Fruit fly (Drosophila melanogaster) whole organism, embryonic: ENCODE results near the gene Piezo.

Experiments
- Bgb ChIP-seq: fragments of 200-800 bp; sonication (Bioruptor generic); IDR thresholded peaks from 2 replicates; pipeline ENCODE4 v1.3.6; 2022; ENCODE audit warnings: missing biosample characterization, missing genetic modification characterization; ENCODE audit not compliant: partially characterized antibody
- CG10209 ChIP-seq: fragments of 200-800 bp; sonication (Bioruptor generic); optimal IDR thresholded peaks from 3 replicates; lab custom pipeline; 2017; ENCODE audit warnings: missing biosample characterization, mild to moderate bottlenecking, missing genetic modification characterization, missing genetic modification reagents
- CG10543 ChIP-seq: fragments of 200-800 bp; sonication (Bioruptor generic); optimal IDR thresholded peaks from 3 replicates; lab custom pipeline; 2017; ENCODE audit warnings: missing biosample characterization, mild to moderate bottlenecking, missing genetic modification characterization, moderate library complexity
- CG12769 ChIP-seq: fragments of 200-800 bp; sonication (Bioruptor generic); optimal IDR thresholded peaks from 2 replicates; lab custom pipeline; 2019; ENCODE audit warnings: missing biosample characterization, mild to moderate bottlenecking, missing genetic modification characterization, moderate library complexity
- CG13424 ChIP-seq: fragments of 200-800 bp; sonication (Bioruptor generic); optimal IDR thresholded peaks from 2 replicates; lab custom pipeline; 2019; ENCODE audit warnings: missing biosample characterization, mild to moderate bottlenecking, missing genetic modification characterization, moderate library complexity
- CG1529 ChIP-seq: fragments of 200-800 bp; sonication (Bioruptor generic); optimal IDR thresholded peaks from 3 replicates; lab custom pipeline; 2018; ENCODE audit warnings: missing biosample characterization, missing genetic modification characterization
- CG1603 ChIP-seq: fragments of 200-800 bp; sonication (Bioruptor generic); optimal IDR thresholded peaks from 2 replicates; lab custom pipeline; 2019; ENCODE audit warnings: missing biosample characterization, mild to moderate bottlenecking, missing genetic modification characterization, moderate library complexity
- CG16779 ChIP-seq: fragments of 200-800 bp; sonication (Bioruptor generic); IDR thresholded peaks from 2 replicates; pipeline ENCODE4 v1.3.6; 2022; ENCODE audit warnings: missing biosample characterization, missing genetic modification characterization
- CG17361 ChIP-seq: fragments of 200-800 bp; sonication (Bioruptor generic); IDR thresholded peaks from 3 replicates; pipeline ENCODE4 v1.3.6; 2022; ENCODE audit warnings: missing biosample characterization, missing genetic modification characterization
- CG2120 ChIP-seq: fragments of 200-800 bp; sonication (Bioruptor generic); optimal IDR thresholded peaks from 3 replicates; lab custom pipeline; 2016; ENCODE audit warnings: missing biosample characterization, missing genetic modification characterization
- CG2129 ChIP-seq: fragments of 200-800 bp; sonication (Bioruptor generic); IDR thresholded peaks from 2 replicates; pipeline ENCODE4 v1.3.6; 2022; ENCODE audit warnings: missing biosample characterization, missing genetic modification characterization; ENCODE audit not compliant: partially characterized antibody
- CG31365 ChIP-seq: fragments of 200-800 bp; sonication (Bioruptor generic); optimal IDR thresholded peaks from 2 replicates; lab custom pipeline; 2018; ENCODE audit warnings: missing biosample characterization, mild to moderate bottlenecking, missing genetic modification characterization
- CG3847 ChIP-seq: fragments of 200-800 bp; sonication (Bioruptor generic); IDR thresholded peaks from 2 replicates; pipeline ENCODE4 v1.3.6; 2022; ENCODE audit warnings: missing biosample characterization, missing genetic modification characterization
- CG42726 ChIP-seq: fragments of 200-800 bp; sonication (Bioruptor generic); IDR thresholded peaks from 2 replicates; pipeline ENCODE4 v1.3.6; 2022; ENCODE audit warnings: missing biosample characterization, missing genetic modification characterization; ENCODE audit not compliant: partially characterized antibody
- CG5180 ChIP-seq: fragments of 200-800 bp; sonication (Bioruptor generic); optimal IDR thresholded peaks from 3 replicates; lab custom pipeline; 2017; ENCODE audit warnings: missing biosample characterization, missing genetic modification characterization, mild to moderate bottlenecking, moderate library complexity, missing genetic modification reagents
- CG6683 ChIP-seq: fragments of 200-800 bp; sonication (Bioruptor generic); optimal IDR thresholded peaks from 2 replicates; lab custom pipeline; 2017; ENCODE audit warnings: missing biosample characterization, mild to moderate bottlenecking, missing genetic modification characterization, missing genetic modification reagents
- CG6791 ChIP-seq: fragments of 200-800 bp; sonication (Bioruptor generic); IDR thresholded peaks from 3 replicates; pipeline ENCODE4 v1.3.6; 2022; ENCODE audit warnings: missing biosample characterization, missing genetic modification characterization; ENCODE audit not compliant: partially characterized antibody
- CG6813 ChIP-seq: fragments of 200-800 bp; sonication (Bioruptor generic); optimal IDR thresholded peaks from 2 replicates; lab custom pipeline; 2017; ENCODE audit warnings: missing biosample characterization, missing genetic modification characterization, mild to moderate bottlenecking, moderate library complexity, missing genetic modification reagents
- CG7963 ChIP-seq: fragments of 200-800 bp; sonication (Bioruptor generic); IDR thresholded peaks from 3 replicates; pipeline ENCODE4 v1.3.6; 2022; ENCODE audit warnings: missing biosample characterization, missing genetic modification characterization; ENCODE audit not compliant: partially characterized antibody
- CG9797 ChIP-seq: fragments of 200-800 bp; sonication (Bioruptor generic); optimal IDR thresholded peaks from 3 replicates; lab custom pipeline; 2018; ENCODE audit warnings: missing biosample characterization, mild to moderate bottlenecking, missing genetic modification characterization
- CTCF ChIP-seq: fragments of 200-800 bp; sonication (Bioruptor generic); optimal IDR thresholded peaks from 2 replicates; lab custom pipeline; 2017; ENCODE audit warnings: missing biosample characterization, mild to moderate bottlenecking, missing genetic modification characterization, moderate library complexity
- D19B ChIP-seq: fragments of 200-800 bp; sonication (Bioruptor generic); optimal IDR thresholded peaks from 2 replicates; lab custom pipeline; 2017; ENCODE audit warnings: missing biosample characterization, mild to moderate bottlenecking, missing genetic modification characterization
- HLHmδ ChIP-seq: fragments of 200-800 bp; sonication (Bioruptor generic); optimal IDR thresholded peaks from 2 replicates; lab custom pipeline; 2018; ENCODE audit warnings: missing biosample characterization, mild to moderate bottlenecking, missing genetic modification characterization, moderate library complexity
- Jarid2 ChIP-seq: fragments of 200-800 bp; sonication (Bioruptor generic); optimal IDR thresholded peaks from 3 replicates; lab custom pipeline; 2017; ENCODE audit warnings: mild to moderate bottlenecking, missing biosample characterization, missing genetic modification reagents, missing genetic modification characterization
- Opbp ChIP-seq: fragments of 200-800 bp; sonication (Bioruptor generic); IDR thresholded peaks from 3 replicates; pipeline ENCODE4 v1.3.6; 2022; ENCODE audit warnings: missing biosample characterization, missing genetic modification characterization; ENCODE audit not compliant: partially characterized antibody
- Ssrp ChIP-seq: fragments of 200-800 bp; sonication (Bioruptor generic); optimal IDR thresholded peaks from 2 replicates; lab custom pipeline; 2018; ENCODE audit warnings: missing biosample characterization, mild to moderate bottlenecking, missing genetic modification characterization, moderate library complexity
- amos ChIP-seq: fragments of 200-800 bp; sonication (Bioruptor generic); IDR thresholded peaks from 2 replicates; pipeline ENCODE4 v1.3.6; 2022; ENCODE audit warnings: missing biosample characterization, missing genetic modification characterization; ENCODE audit not compliant: partially characterized antibody
- ap ChIP-seq: fragments of 200-800 bp; sonication (Bioruptor generic); IDR thresholded peaks from 2 replicates; pipeline ENCODE4 v1.3.6; 2022; ENCODE audit warnings: missing biosample characterization, missing genetic modification characterization
- crol ChIP-seq: fragments of 200-800 bp; sonication (Bioruptor generic); IDR thresholded peaks from 2 replicates; pipeline ENCODE4 v1.3.6; 2022; ENCODE audit warnings: missing biosample characterization, missing genetic modification characterization
- dan ChIP-seq: fragments of 200-800 bp; sonication (Bioruptor generic); IDR thresholded peaks from 2 replicates; pipeline ENCODE4 v1.3.6; 2022; ENCODE audit warnings: missing biosample characterization, missing genetic modification characterization
- fd102C ChIP-seq: fragments of 200-800 bp; sonication (Bioruptor generic); optimal IDR thresholded peaks from 2 replicates; lab custom pipeline; 2018; ENCODE audit warnings: missing biosample characterization, mild to moderate bottlenecking, missing genetic modification characterization, moderate library complexity
- fd64A ChIP-seq: fragments of 200-800 bp; sonication (Bioruptor generic); optimal IDR thresholded peaks from 3 replicates; lab custom pipeline; 2018; ENCODE audit warnings: missing biosample characterization, mild to moderate bottlenecking, missing genetic modification characterization
- fru ChIP-seq: fragments of >200 bp; optimal IDR thresholded peaks from 2 replicates; lab custom pipeline; 2017
- gem ChIP-seq: fragments of 200-800 bp; sonication (Bioruptor generic); optimal IDR thresholded peaks from 2 replicates; lab custom pipeline; 2019; ENCODE audit warnings: missing biosample characterization, mild to moderate bottlenecking, missing genetic modification characterization, moderate library complexity
- hb ChIP-seq: fragments of 200-800 bp; sonication (Bioruptor generic); IDR thresholded peaks from 3 replicates; pipeline ENCODE4 v1.3.6; 2022; ENCODE audit warnings: missing biosample characterization, missing genetic modification characterization; ENCODE audit not compliant: partially characterized antibody
- inv ChIP-seq: fragments of 200-800 bp; sonication (Bioruptor generic); IDR thresholded peaks from 2 replicates; pipeline ENCODE4 v1.3.6; 2022; ENCODE audit warnings: missing biosample characterization, missing genetic modification characterization; ENCODE audit not compliant: partially characterized antibody
- nau ChIP-seq: fragments of 200-800 bp; sonication (Bioruptor generic); optimal IDR thresholded peaks from 3 replicates; lab custom pipeline; 2017; ENCODE audit warnings: missing biosample characterization, mild to moderate bottlenecking, missing genetic modification characterization, missing genetic modification reagents
- pb ChIP-seq: fragments of 200-800 bp; sonication (Bioruptor generic); optimal IDR thresholded peaks from 3 replicates; lab custom pipeline; 2016; ENCODE audit warnings: missing biosample characterization, missing genetic modification characterization
- prd ChIP-seq, 3 experiments: fragments of >200 bp in 2 of 3; fragments of 200-800 bp in 1 of 3; sonication (Bioruptor generic) in 1 of 3; optimal IDR thresholded peaks in 2 of 3; IDR thresholded peaks in 1 of 3; 2 replicates in 2 of 3; 3 replicates in 1 of 3; pipeline versions ENCODE4 v1.3.6 to Lab custom; 2017 to 2022; ENCODE audit warnings: missing biosample characterization in 1 of 3, missing genetic modification characterization in 1 of 3
- sc ChIP-seq, 3 experiments: fragments of >200 bp in 2 of 3; fragments of 200-800 bp in 1 of 3; sonication (Bioruptor generic) in 1 of 3; optimal IDR thresholded peaks; 2 replicates in 2 of 3; 3 replicates in 1 of 3; lab custom pipeline; 2017; ENCODE audit warnings: mild to moderate bottlenecking in 1 of 3, missing biosample characterization in 1 of 3, missing genetic modification characterization in 1 of 3, missing genetic modification reagents in 1 of 3
- shn ChIP-seq: fragments of 200-800 bp; sonication (Bioruptor generic); optimal IDR thresholded peaks from 3 replicates; lab custom pipeline; 2016; ENCODE audit warnings: missing biosample characterization, missing genetic modification characterization
- sim ChIP-seq: fragments of 200-800 bp; sonication (Bioruptor generic); IDR thresholded peaks from 2 replicates; pipeline ENCODE4 v1.3.6; 2022; ENCODE audit warnings: missing biosample characterization, missing genetic modification characterization
- sima ChIP-seq: fragments of 200-800 bp; sonication (Bioruptor generic); optimal IDR thresholded peaks from 2 replicates; lab custom pipeline; 2016; ENCODE audit warnings: missing biosample characterization, missing genetic modification characterization
- sug ChIP-seq: fragments of 200-800 bp; optimal IDR thresholded peaks from 2 replicates; lab custom pipeline; 2019; ENCODE audit warnings: missing biosample characterization, mild to moderate bottlenecking, missing genetic modification characterization, moderate library complexity
- tna ChIP-seq: fragments of 200-800 bp; sonication (Bioruptor generic); IDR thresholded peaks from 2 replicates; pipeline ENCODE4 v1.3.6; 2022; ENCODE audit warnings: missing biosample characterization, missing genetic modification characterization; ENCODE audit not compliant: partially characterized antibody
- tx ChIP-seq: fragments of 200-800 bp; sonication (Bioruptor generic); optimal IDR thresholded peaks from 2 replicates; lab custom pipeline; 2016; ENCODE audit warnings: missing biosample characterization, missing genetic modification characterization
- usp ChIP-seq: fragments of >200 bp; optimal IDR thresholded peaks from 2 replicates; lab custom pipeline; 2017; ENCODE audit warnings: missing biosample characterization, missing genetic modification characterization
- vnd ChIP-seq: fragments of 200-800 bp; sonication (Bioruptor generic); IDR thresholded peaks from 3 replicates; pipeline ENCODE4 v1.3.6; 2022; ENCODE audit warnings: missing biosample characterization, missing genetic modification characterization; ENCODE audit not compliant: partially characterized antibody

Piezo gene

dm6 chr2L:8163025-8163351 lies at the start of gene Piezo:
Piezo (plus strand) TSS chr2L:8163073.
- TF ChIP-seq usp (GFP tag; lab: Kevin White, UChicago) (no peak), CG9797 (GFP tag; lab: Kevin White, UChicago) (no peak), hb (GFP tag; lab: Robert Waterston, UW) (0 out of 3 replicates have a peak, but pooled peaks have one; percentile 32), Opbp (GFP tag; lab: Robert Waterston, UW) (peak; percentile 53; the same call in 1 of the 3 replicates), fd102C (GFP tag; lab: Kevin White, UChicago) (peak; percentile 56), CG10543 (GFP tag; lab: Kevin White, UChicago) (peak; percentile 56), inv (GFP tag; lab: Robert Waterston, UW) (peak; percentile 6; the same call in 1 of the 2 replicates), CG10209 (GFP tag; lab: Kevin White, UChicago) (peak; percentile 15), shn (GFP tag; lab: Kevin White, UChicago) (no peak), gem (no peak), Jarid2 (GFP tag; lab: Kevin White, UChicago) (peak; percentile 98), pb (GFP tag; lab: Kevin White, UChicago) (no peak), tx (GFP tag; lab: Kevin White, UChicago) (no peak), fd64A (GFP tag; lab: Kevin White, UChicago) (no peak), nau (GFP tag; lab: Kevin White, UChicago) (peak; percentile 51), CG2120 (GFP tag; lab: Kevin White, UChicago) (no peak), CG7963 (GFP tag; lab: Robert Waterston, UW) (0 out of 3 replicates have a peak, but pooled peaks have one; percentile 29), HLHmδ (peak; percentile 39), CG13424 (no peak), CG1529 (GFP tag; lab: Kevin White, UChicago) (no peak), amos (GFP tag; lab: Robert Waterston, UW) (peak; percentile 58; the same call in 1 of the 2 replicates), sim (GFP tag; lab: Robert Waterston, UW) (0 out of 2 replicates have a peak, but pooled peaks have one; percentile 1), CG1603 (tag; lab: Kevin White, UChicago) (no peak), sima (GFP tag; lab: Kevin White, UChicago) (no peak), CG12769 (tag; lab: Kevin White, UChicago) (no peak), CG31365 (tag; lab: Kevin White, UChicago) (no peak), CG6683 (GFP tag; lab: Kevin White, UChicago) (no peak), sc (optimal IDR thresholded peaks at IDR 0.05; lab: Kevin White, UChicago) (no peak), sc (GFP tag; optimal IDR thresholded peaks at IDR 0.05; lab: Kevin White, UChicago) (no peak), CG2129 (GFP tag; lab: Robert Waterston, UW) (no peak), D19B (GFP tag; lab: Kevin White, UChicago) (no peak), CG6813 (GFP tag; lab: Kevin White, UChicago) (no peak), CG6791 (peak; percentile 44; the same call in 1 of the 3 replicates), CG3847 (GFP tag; lab: Robert Waterston, UW) (no peak), Ssrp (tag; lab: Kevin White, UChicago) (no peak), CG5180 (GFP tag; lab: Kevin White, UChicago) (peak; percentile 4), CG17361 (GFP tag; lab: Robert Waterston, UW) (no peak; the same call in 2 of the 3 replicates), CG16779 (GFP tag; lab: Robert Waterston, UW) (no peak), dan (GFP tag; lab: Robert Waterston, UW) (no peak), prd (optimal IDR thresholded peaks at IDR 0.05; lab: Kevin White, UChicago) (no peak), prd (GFP tag; IDR thresholded peaks at IDR 0.05; lab: Robert Waterston, UW) (no peak), ap (GFP tag; lab: Robert Waterston, UW) (no peak), CG42726 (GFP tag; lab: Robert Waterston, UW) (peak; percentile 49; the same call in 1 of the 2 replicates), crol (GFP tag; lab: Robert Waterston, UW) (peak; percentile 4; the same call in 1 of the 2 replicates), sug (peak; percentile 24), Bgb (GFP tag; lab: Robert Waterston, UW) (peak; percentile 47; the same call in 1 of the 2 replicates), vnd (GFP tag; lab: Robert Waterston, UW) (no peak), fru (lab: Kevin White, UChicago) (no peak), CTCF (GFP tag; lab: Kevin White, UChicago) (no peak), tna (0 out of 2 replicates have a peak, but pooled peaks have one; percentile 7)
